Fruit fly (Drosophila melanogaster): ENCODE results near the gene neo.

The neo gene

DNA sequence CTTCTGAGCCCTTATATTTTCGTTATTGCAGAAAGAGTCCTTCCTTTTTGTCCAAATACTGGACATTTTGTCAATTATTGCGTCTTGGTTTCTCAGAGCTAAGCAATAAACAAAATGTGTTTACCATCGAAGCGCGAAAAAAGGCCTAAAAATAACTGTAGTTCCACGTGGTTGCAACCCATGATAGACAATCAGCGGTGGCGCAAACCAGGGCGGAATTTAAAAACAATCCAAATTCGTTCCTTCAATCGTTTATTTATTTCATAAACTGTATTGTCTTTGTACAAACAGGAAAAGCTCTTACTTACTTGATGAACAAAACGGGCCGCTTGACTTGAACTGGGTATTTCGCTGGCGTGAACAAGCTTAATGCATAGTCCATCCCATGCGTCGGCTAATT is 39.9 kb downstream of the neo start, which contains the start of gene CG7824 (continued):
- TF ChIP-seq CG6254 (GFP tag; optimal IDR thresholded peaks at IDR 0.05), result no peak
- no peak for TF ChIP-seq CG7786 (GFP tag; optimal IDR thresholded peaks at IDR 0.05)
- TF ChIP-seq NC2β (GFP tag; optimal IDR thresholded peaks at IDR 0.05), result no peak
- TF ChIP-seq CG2875 (GFP tag; optimal IDR thresholded peaks at IDR 0.05), result no peak
- no peak for TF ChIP-seq CG11093 (GFP tag; IDR thresholded peaks at IDR 0.05)
- no peak for TF ChIP-seq CG11398 (GFP tag; optimal IDR thresholded peaks at IDR 0.05)
- TF ChIP-seq bsh (GFP tag; optimal IDR thresholded peaks at IDR 0.05), result no peak
- TF ChIP-seq Sin3A (optimal IDR thresholded peaks at IDR 0.05), result peak; percentile 40
- no peak for TF ChIP-seq luna (GFP tag; optimal IDR thresholded peaks at IDR 0.05)
- TF ChIP-seq klu (GFP tag; IDR thresholded peaks at IDR 0.05), result no peak
- no peak for TF ChIP-seq CG8478 (optimal IDR thresholded peaks at IDR 0.05)
- no peak for TF ChIP-seq Lim3 (GFP tag; IDR thresholded peaks at IDR 0.05)
- no peak for TF ChIP-seq gsb-n (tag; optimal IDR thresholded peaks at IDR 0.05)
- no peak for TF ChIP-seq Fer2 (tag; optimal IDR thresholded peaks at IDR 0.05)
- no peak for TF ChIP-seq CG4707 (GFP tag; optimal IDR thresholded peaks at IDR 0.05)
- peak; percentile 21 for TF ChIP-seq CG17186 (GFP tag; optimal IDR thresholded peaks at IDR 0.05)
- TF ChIP-seq CG1602 (GFP tag; optimal IDR thresholded peaks at IDR 0.05), result no peak
- peak; percentile 45 for TF ChIP-seq MESR4 (GFP tag; optimal IDR thresholded peaks at IDR 0.05)
- TF ChIP-seq CG15601 (tag; optimal IDR thresholded peaks at IDR 0.05), result no peak
- no peak for TF ChIP-seq al (GFP tag; IDR thresholded peaks at IDR 0.05)
- no peak for TF ChIP-seq CG6854 (GFP tag; optimal IDR thresholded peaks at IDR 0.05)
- TF ChIP-seq CG7839 (tag; optimal IDR thresholded peaks at IDR 0.05), result no peak
- TF ChIP-seq lab (GFP tag; optimal IDR thresholded peaks at IDR 0.05), result no peak
- TF ChIP-seq CG4360 (GFP tag; IDR thresholded peaks at IDR 0.05), result no peak
- TF ChIP-seq CG15479 (GFP tag; optimal IDR thresholded peaks at IDR 0.05), result no peak
- TF ChIP-seq H2.0 (GFP tag; IDR thresholded peaks at IDR 0.05), result no peak
- no peak for TF ChIP-seq Trl (optimal IDR thresholded peaks at IDR 0.05)
- no peak for TF ChIP-seq Trl (GFP tag; optimal IDR thresholded peaks at IDR 0.05)
- no peak for TF ChIP-seq Scr (GFP tag; IDR thresholded peaks at IDR 0.05; ENCODE audit: partially characterized antibody)
- no peak for TF ChIP-seq CG7963 (GFP tag; IDR thresholded peaks at IDR 0.05; ENCODE audit: partially characterized antibody)
- no peak for TF ChIP-seq Hr51 (GFP tag; optimal IDR thresholded peaks at IDR 0.05)
- no peak for TF ChIP-seq tap (tag; optimal IDR thresholded peaks at IDR 0.05)
- TF ChIP-seq CG17912 (GFP tag; optimal IDR thresholded peaks at IDR 0.05), result no peak
- TF ChIP-seq CG11247 (GFP tag; IDR thresholded peaks at IDR 0.05), result no peak
- TF ChIP-seq Rfx (GFP tag; IDR thresholded peaks at IDR 0.05), result 0 out of 2 replicates have a peak, but pooled peaks have one; percentile 8
- TF ChIP-seq pzg (GFP tag; optimal IDR thresholded peaks at IDR 0.05), result peak; percentile 74
- no peak for TF ChIP-seq Mes4 (GFP tag; optimal IDR thresholded peaks at IDR 0.05)
- no peak for TF ChIP-seq CG4282 (GFP tag; optimal IDR thresholded peaks at IDR 0.05)
- peak; percentile 63 for TF ChIP-seq CTCF (GFP tag; optimal IDR thresholded peaks at IDR 0.05)
- TF ChIP-seq corto (GFP tag; optimal IDR thresholded peaks at IDR 0.05), result no peak
- TF ChIP-seq CG6683 (GFP tag; optimal IDR thresholded peaks at IDR 0.05), result no peak
- TF ChIP-seq scrt (GFP tag; optimal IDR thresholded peaks at IDR 0.05), result no peak
- no peak for TF ChIP-seq tna (GFP tag; IDR thresholded peaks at IDR 0.05; ENCODE audit: partially characterized antibody)
- TF ChIP-seq Aef1 (GFP tag; IDR thresholded peaks at IDR 0.05), result no peak
- TF ChIP-seq az2 (GFP tag; optimal IDR thresholded peaks at IDR 0.05), result no peak
- no peak for TF ChIP-seq CG12071 (GFP tag; optimal IDR thresholded peaks at IDR 0.05)
- TF ChIP-seq Adf1 (GFP tag; IDR thresholded peaks at IDR 0.05), result no peak
- TF ChIP-seq odd (GFP tag; optimal IDR thresholded peaks at IDR 0.05), result no peak
- TF ChIP-seq pb (GFP tag; optimal IDR thresholded peaks at IDR 0.05), result no peak
- TF ChIP-seq CG12769 (tag; optimal IDR thresholded peaks at IDR 0.05), result no peak
- TF ChIP-seq Asciz (GFP tag; optimal IDR thresholded peaks at IDR 0.05), result no peak
- peak; percentile 75 for TF ChIP-seq Myb (GFP tag; optimal IDR thresholded peaks at IDR 0.05)
- no peak for TF ChIP-seq grn (GFP tag; optimal IDR thresholded peaks at IDR 0.05)

All from whole organism, embryonic.